Fruit fly (Drosophila melanogaster): ENCODE measurements around the gene CG2680.

Gene CG2680

DNA sequence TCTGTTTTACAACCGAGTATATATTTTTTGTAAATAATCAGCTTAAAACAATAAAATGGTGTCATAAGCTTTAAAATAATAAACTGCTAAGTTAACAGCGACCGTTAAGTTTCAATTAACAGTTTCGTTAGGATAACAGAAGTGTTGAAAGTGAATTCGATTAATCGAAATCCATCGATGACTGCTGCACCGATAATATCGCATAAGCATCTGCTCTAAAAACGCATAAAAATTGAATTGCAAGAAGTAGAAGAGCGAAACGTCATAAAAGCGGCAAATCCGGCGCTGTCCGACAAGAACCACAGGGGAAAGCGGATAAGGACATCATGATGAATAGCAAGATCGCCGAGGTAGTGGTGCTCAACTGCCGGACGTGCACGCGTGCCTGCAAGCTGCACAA, 20.3 kb upstream of the CG2680 start, which contains the start of gene dwg (continued):
- TF ChIP-seq chm (GFP tag; IDR thresholded peaks at IDR 0.05): no peak
- no peak for TF ChIP-seq CG2199 (GFP tag; IDR thresholded peaks at IDR 0.05)
- peak; percentile 61 for TF ChIP-seq nerfin-2 (GFP tag; IDR thresholded peaks at IDR 0.05; ENCODE audit: partially characterized antibody)
- TF ChIP-seq CG15601 (tag; optimal IDR thresholded peaks at IDR 0.05): no peak
- TF ChIP-seq Lhr (GFP tag; optimal IDR thresholded peaks at IDR 0.05): no peak
- peak; percentile 62 for TF ChIP-seq tna (GFP tag; IDR thresholded peaks at IDR 0.05; ENCODE audit: partially characterized antibody)
- TF ChIP-seq Hey (tag; optimal IDR thresholded peaks at IDR 0.05): no peak
- no peak for TF ChIP-seq Hr39 (optimal IDR thresholded peaks at IDR 0.05)
- TF ChIP-seq inv (GFP tag; IDR thresholded peaks at IDR 0.05; ENCODE audit: partially characterized antibody): peak; percentile 65
- TF ChIP-seq Trl (optimal IDR thresholded peaks at IDR 0.05): no peak
- TF ChIP-seq Trl (GFP tag; optimal IDR thresholded peaks at IDR 0.05): no peak
- no peak for TF ChIP-seq bigmax (GFP tag; optimal IDR thresholded peaks at IDR 0.05)
- no peak for TF ChIP-seq CG13624 (GFP tag; optimal IDR thresholded peaks at IDR 0.05)
- TF ChIP-seq Stat92E (GFP tag; optimal IDR thresholded peaks at IDR 0.05): no peak
- no peak for TF ChIP-seq abd-A (tag; optimal IDR thresholded peaks at IDR 0.05)
- no peak for TF ChIP-seq CG4730 (GFP tag; IDR thresholded peaks at IDR 0.05)
- no peak for TF ChIP-seq Poxn (GFP tag; IDR thresholded peaks at IDR 0.05)
- no peak for TF ChIP-seq CG2889 (GFP tag; IDR thresholded peaks at IDR 0.05)
- no peak for TF ChIP-seq CG11456 (GFP tag; IDR thresholded peaks at IDR 0.05)
- peak; percentile 83 for TF ChIP-seq hbn (GFP tag; IDR thresholded peaks at IDR 0.05; ENCODE audit: partially characterized antibody)
- TF ChIP-seq CG7271 (tag; optimal IDR thresholded peaks at IDR 0.05): no peak
- TF ChIP-seq CG14965 (GFP tag; optimal IDR thresholded peaks at IDR 0.05; ENCODE audit: borderline replicate concordance): no peak
- no peak for TF ChIP-seq lab (GFP tag; optimal IDR thresholded peaks at IDR 0.05)
- no peak for TF ChIP-seq CG13424 (tag; optimal IDR thresholded peaks at IDR 0.05)

dm6 chrX:2726420-2726819, 19.2 kb upstream of the CG2680 start, which contains the start of gene vilya:
TSS of gene vilya (plus strand) at chrX:2726678.
- no peak for TF ChIP-seq CG2889 (GFP tag; IDR thresholded peaks at IDR 0.05)
- no peak for TF ChIP-seq sqz (GFP tag; optimal IDR thresholded peaks at IDR 0.05)
- no peak for TF ChIP-seq bsh (GFP tag; optimal IDR thresholded peaks at IDR 0.05)
- peak; percentile 92 for TF ChIP-seq trem (tag; optimal IDR thresholded peaks at IDR 0.05)
- TF ChIP-seq H15 (GFP tag; IDR thresholded peaks at IDR 0.05): no peak

- peak; percentile 30 for TF ChIP-seq Sin3A (optimal IDR thresholded peaks at IDR 0.05)
- peak; percentile 66 for TF ChIP-seq unc-4 (GFP tag; IDR thresholded peaks at IDR 0.05; ENCODE audit: partially characterized antibody)
- no peak for TF ChIP-seq schlank (tag; optimal IDR thresholded peaks at IDR 0.05)
- no peak for TF ChIP-seq gro (GFP tag; optimal IDR thresholded peaks at IDR 0.05)
- TF ChIP-seq dpn (GFP tag; optimal IDR thresholded peaks at IDR 0.05): peak; percentile 20 to 25
- TF ChIP-seq D (optimal IDR thresholded peaks at IDR 0.05): no peak
- TF ChIP-seq D (GFP tag; optimal IDR thresholded peaks at IDR 0.05): no peak
- TF ChIP-seq CG16815 (GFP tag; optimal IDR thresholded peaks at IDR 0.05): no peak
- no peak for TF ChIP-seq fru (optimal IDR thresholded peaks at IDR 0.05)
- TF ChIP-seq maf-S (GFP tag; optimal IDR thresholded peaks at IDR 0.05): peak; percentile 32
- TF ChIP-seq row (GFP tag; IDR thresholded peaks at IDR 0.05): peak; percentile 65
- TF ChIP-seq CG6791 (GFP tag; IDR thresholded peaks at IDR 0.05; ENCODE audit: partially characterized antibody): peak; percentile 81
- peak; percentile 26 for TF ChIP-seq fu2 (GFP tag; optimal IDR thresholded peaks at IDR 0.05)
- peak; percentile 81 for TF ChIP-seq CG17186 (GFP tag; optimal IDR thresholded peaks at IDR 0.05)
- TF ChIP-seq CG9797 (GFP tag; optimal IDR thresholded peaks at IDR 0.05): peak; percentile 8
- peak; percentile 32 for TF ChIP-seq CG12659 (GFP tag; optimal IDR thresholded peaks at IDR 0.05)
- peak; percentile 17; the same call in 1 of the 2 replicates for TF ChIP-seq Xrp1 (GFP tag; IDR thresholded peaks at IDR 0.05)
- peak; percentile 72 for TF ChIP-seq HLH4C (GFP tag; IDR thresholded peaks at IDR 0.05; ENCODE audit: partially characterized antibody)
- peak; percentile 31; the same call in 1 of the 3 replicates for TF ChIP-seq Doc3 (GFP tag; IDR thresholded peaks at IDR 0.05; ENCODE audit: partially characterized antibody)
- TF ChIP-seq pho (GFP tag; optimal IDR thresholded peaks at IDR 0.05): peak; percentile 4
- peak; percentile 88 for TF ChIP-seq Med (GFP tag)
- TF ChIP-seq CoRest (tag; optimal IDR thresholded peaks at IDR 0.05): peak; percentile 27
These were observed 12.9 kb upstream of the CG2680 start, which contains the start of gene CG2701 for dm6 chrX:2720122-2720521. TSS of gene CG2701 (minus strand) at chrX:2720327.

Measured in whole organism, embryonic.